Worm (Caenorhabditis elegans) whole organism, mixed stage, embryonic: ENCODE measurements around the gene irld-61.

ENCODE experiments used
- M03D4.4 ChIP-seq: sonication (generic microtip); optimal IDR thresholded peaks from 2 replicates; lab custom pipeline; 2017; ENCODE audit warnings: mild to moderate bottlenecking, missing genetic modification characterization, missing compliant biosample characterization
- bed-3 ChIP-seq: fragments of 200-800 bp; sonication (Bioruptor generic); optimal IDR thresholded peaks from 3 replicates; lab custom pipeline; 2018; ENCODE audit warnings: mild to moderate bottlenecking, missing genetic modification characterization, moderate library complexity, missing compliant biosample characterization
- blmp-1 ChIP-seq: fragments of 150-350 bp; optimal IDR thresholded peaks from 2 replicates; lab custom pipeline; 2014; ENCODE audit warnings: missing biosample characterization, missing genetic modification characterization
- ceh-43 ChIP-seq: fragments of 200-800 bp; sonication (Bioruptor generic); optimal IDR thresholded peaks from 2 replicates; lab custom pipeline; 2018; ENCODE audit warnings: mild to moderate bottlenecking, missing genetic modification characterization, moderate library complexity, missing compliant biosample characterization
- drap-1 ChIP-seq: fragments of 200-800 bp; sonication (Bioruptor generic); optimal IDR thresholded peaks from 3 replicates; lab custom pipeline; 2018; ENCODE audit warnings: mild to moderate bottlenecking, missing genetic modification characterization, missing compliant biosample characterization
- elt-3 ChIP-seq: fragments of 150-350 bp; optimal IDR thresholded peaks from 2 replicates; lab custom pipeline; 2014; ENCODE audit warnings: missing biosample characterization, missing genetic modification characterization
- lin-13 ChIP-seq: fragments of 150-350 bp; optimal IDR thresholded peaks from 2 replicates; lab custom pipeline; 2014; ENCODE audit warnings: missing biosample characterization, missing genetic modification characterization
- nhr-237 ChIP-seq: fragments of 150-350 bp; optimal IDR thresholded peaks from 2 replicates; lab custom pipeline; 2014; ENCODE audit warnings: missing biosample characterization, missing genetic modification characterization
- nhr-76 ChIP-seq: sonication (generic microtip); optimal IDR thresholded peaks from 2 replicates; lab custom pipeline; 2017; ENCODE audit warnings: missing biosample characterization, missing genetic modification characterization
- pha-4 ChIP-seq: fragments of 150-350 bp; optimal IDR thresholded peaks from 2 replicates; lab custom pipeline; 2018; ENCODE audit warnings: missing biosample characterization, missing genetic modification reagents, missing genetic modification characterization
- snpc-4 ChIP-seq: fragments of 150-350 bp; optimal IDR thresholded peaks from 2 replicates; lab custom pipeline; 2014; ENCODE audit warnings: missing biosample characterization, missing genetic modification characterization
- zip-8 ChIP-seq: fragments of 150-350 bp; optimal IDR thresholded peaks from 2 replicates; lab custom pipeline; 2014; ENCODE audit warnings: missing biosample characterization, missing genetic modification characterization

DNA sequence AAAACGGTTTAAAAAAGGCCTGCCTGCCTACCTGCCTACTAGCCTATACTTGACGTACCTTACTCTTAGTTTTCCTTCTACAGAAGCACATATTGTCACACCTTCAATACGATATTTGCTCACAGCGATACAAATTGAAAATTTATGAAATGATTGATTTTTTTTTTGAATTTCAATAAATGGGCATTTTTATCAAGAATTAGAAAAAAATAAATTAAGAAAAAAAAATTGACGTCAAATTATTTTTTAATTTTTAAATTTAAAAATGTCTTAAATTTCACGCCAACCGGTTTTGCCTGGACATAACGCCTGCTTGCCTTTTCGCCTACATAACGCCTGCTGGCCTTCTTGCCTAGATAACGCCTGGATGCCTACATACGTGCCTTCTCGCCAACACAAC, 42.4 kb downstream of the irld-61 start, which contains the start of gene BE10.5:
- no peak for TF ChIP-seq nhr-237 (tag; lab: Kevin White, UChicago)
- TF ChIP-seq zip-8 (tag; lab: Kevin White, UChicago), result no peak
- no peak for TF ChIP-seq M03D4.4 (tag; lab: Kevin White, UChicago)
- no peak for TF ChIP-seq pha-4 (tag; lab: Kevin White, UChicago)
- no peak for TF ChIP-seq snpc-4 (tag; lab: Kevin White, UChicago)
- TF ChIP-seq blmp-1 (tag; lab: Kevin White, UChicago), result no peak
- TF ChIP-seq ceh-43 (GFP tag; lab: Kevin White, UChicago), result no peak
- TF ChIP-seq drap-1 (GFP tag; lab: Kevin White, UChicago), result no peak
- no peak for TF ChIP-seq bed-3 (GFP tag; lab: Kevin White, UChicago)
- TF ChIP-seq nhr-76, result no peak
- no peak for TF ChIP-seq lin-13 (tag; lab: Kevin White, UChicago)
- no peak for TF ChIP-seq elt-3
